Worm (Caenorhabditis elegans) whole organism, mixed stage, embryonic: Measurements from ENCODE around the gene F14H3.14.

ENCODE experiments used
- M03D4.4 ChIP-seq: sonication (generic microtip); optimal IDR thresholded peaks from 2 replicates; lab custom pipeline; 2017; ENCODE audit warnings: mild to moderate bottlenecking, missing genetic modification characterization, missing compliant biosample characterization
- bed-3 ChIP-seq: fragments of 200-800 bp; sonication (Bioruptor generic); optimal IDR thresholded peaks from 3 replicates; lab custom pipeline; 2018; ENCODE audit warnings: mild to moderate bottlenecking, missing genetic modification characterization, moderate library complexity, missing compliant biosample characterization
- blmp-1 ChIP-seq: fragments of 150-350 bp; optimal IDR thresholded peaks from 2 replicates; lab custom pipeline; 2014; ENCODE audit warnings: missing biosample characterization, missing genetic modification characterization
- ceh-39 ChIP-seq: fragments of 150-350 bp; optimal IDR thresholded peaks from 2 replicates; lab custom pipeline; 2014; ENCODE audit warnings: missing biosample characterization, missing genetic modification characterization
- ceh-43 ChIP-seq: fragments of 200-800 bp; sonication (Bioruptor generic); optimal IDR thresholded peaks from 2 replicates; lab custom pipeline; 2018; ENCODE audit warnings: mild to moderate bottlenecking, missing genetic modification characterization, moderate library complexity, missing compliant biosample characterization
- ceh-83 ChIP-seq: fragments of 200-800 bp; sonication (Bioruptor generic); optimal IDR thresholded peaks from 2 replicates; lab custom pipeline; 2018; ENCODE audit warnings: mild to moderate bottlenecking, missing genetic modification characterization, missing compliant biosample characterization
- ces-1 ChIP-seq: fragments of 150-350 bp; optimal IDR thresholded peaks from 2 replicates; lab custom pipeline; 2014; ENCODE audit warnings: missing biosample characterization, missing genetic modification reagents, missing genetic modification characterization
- cnd-1 ChIP-seq: fragments of 200-800 bp; sonication (Bioruptor generic); optimal IDR thresholded peaks from 2 replicates; lab custom pipeline; 2018; ENCODE audit warnings: mild to moderate bottlenecking, missing genetic modification characterization, missing compliant biosample characterization
- drap-1 ChIP-seq: fragments of 200-800 bp; sonication (Bioruptor generic); optimal IDR thresholded peaks from 3 replicates; lab custom pipeline; 2018; ENCODE audit warnings: mild to moderate bottlenecking, missing genetic modification characterization, missing compliant biosample characterization
- elt-1 ChIP-seq: sonication (generic microtip); optimal IDR thresholded peaks from 2 replicates; lab custom pipeline; 2017; ENCODE audit warnings: missing genetic modification characterization, mild to moderate bottlenecking, missing compliant biosample characterization, antibody characterized with exemption, moderate library complexity, borderline replicate concordance; ENCODE audit not compliant: insufficient read depth
- elt-3 ChIP-seq: fragments of 150-350 bp; optimal IDR thresholded peaks from 2 replicates; lab custom pipeline; 2014; ENCODE audit warnings: missing biosample characterization, missing genetic modification characterization
- flh-1 ChIP-seq: fragments of 200-800 bp; sonication (Bioruptor generic); optimal IDR thresholded peaks from 2 replicates; lab custom pipeline; 2018; ENCODE audit warnings: mild to moderate bottlenecking, missing genetic modification characterization, moderate library complexity, missing compliant biosample characterization
- ham-2 ChIP-seq: fragments of 200-800 bp; sonication (Bioruptor generic); optimal IDR thresholded peaks from 2 replicates; lab custom pipeline; 2018; ENCODE audit warnings: mild to moderate bottlenecking, missing genetic modification characterization, missing compliant biosample characterization
- hlh-1 ChIP-seq: fragments of 150-350 bp; optimal IDR thresholded peaks from 2 replicates; lab custom pipeline; 2014; ENCODE audit warnings: missing biosample characterization, missing genetic modification reagents, missing genetic modification characterization
- lin-13 ChIP-seq: fragments of 150-350 bp; optimal IDR thresholded peaks from 2 replicates; lab custom pipeline; 2014; ENCODE audit warnings: missing biosample characterization, missing genetic modification characterization
- lin-32 ChIP-seq: fragments of 200-800 bp; sonication (Bioruptor generic); optimal IDR thresholded peaks from 2 replicates; lab custom pipeline; 2018; ENCODE audit warnings: mild to moderate bottlenecking, missing genetic modification characterization, missing compliant biosample characterization
- lsy-2 ChIP-seq: fragments of 150-350 bp; optimal IDR thresholded peaks from 2 replicates; lab custom pipeline; 2014; ENCODE audit warnings: missing biosample characterization, missing genetic modification characterization
- mab-5 ChIP-seq: fragments of 150-350 bp; optimal IDR thresholded peaks from 2 replicates; lab custom pipeline; 2014; ENCODE audit warnings: missing biosample characterization, missing genetic modification characterization
- mep-1 ChIP-seq: fragments of 150-350 bp; optimal IDR thresholded peaks from 2 replicates; lab custom pipeline; 2017; ENCODE audit warnings: missing biosample characterization, missing genetic modification reagents, missing genetic modification characterization, inconsistent platforms
- mls-2 ChIP-seq: sonication (generic microtip); optimal IDR thresholded peaks from 2 replicates; lab custom pipeline; 2016; ENCODE audit warnings: mild to moderate bottlenecking, missing genetic modification characterization, moderate library complexity, missing compliant biosample characterization
- nhr-237 ChIP-seq: fragments of 150-350 bp; optimal IDR thresholded peaks from 2 replicates; lab custom pipeline; 2014; ENCODE audit warnings: missing biosample characterization, missing genetic modification characterization
- nhr-28 ChIP-seq: fragments of 150-350 bp; optimal IDR thresholded peaks from 2 replicates; lab custom pipeline; 2014; ENCODE audit warnings: missing biosample characterization, missing genetic modification characterization
- nhr-76 ChIP-seq: sonication (generic microtip); optimal IDR thresholded peaks from 2 replicates; lab custom pipeline; 2017; ENCODE audit warnings: missing biosample characterization, missing genetic modification characterization
- pha-4 ChIP-seq: fragments of 150-350 bp; optimal IDR thresholded peaks from 2 replicates; lab custom pipeline; 2018; ENCODE audit warnings: missing biosample characterization, missing genetic modification reagents, missing genetic modification characterization
- sem-2 ChIP-seq: fragments of 200-800 bp; sonication (Bioruptor generic); optimal IDR thresholded peaks from 2 replicates; lab custom pipeline; 2018; ENCODE audit warnings: mild to moderate bottlenecking, missing genetic modification characterization, missing compliant biosample characterization
- snpc-4 ChIP-seq: fragments of 150-350 bp; optimal IDR thresholded peaks from 2 replicates; lab custom pipeline; 2014; ENCODE audit warnings: missing biosample characterization, missing genetic modification characterization
- sptf-1 ChIP-seq: sonication (generic microtip); optimal IDR thresholded peaks from 2 replicates; lab custom pipeline; 2017; ENCODE audit warnings: mild to moderate bottlenecking, missing genetic modification characterization, moderate library complexity, missing compliant biosample characterization
- tbx-8 ChIP-seq: fragments of 200-800 bp; sonication (Bioruptor generic); optimal IDR thresholded peaks from 2 replicates; lab custom pipeline; 2018; ENCODE audit warnings: mild to moderate bottlenecking, missing genetic modification characterization, moderate library complexity, missing compliant biosample characterization
- unc-120 ChIP-seq: sonication (generic microtip); optimal IDR thresholded peaks from 2 replicates; lab custom pipeline; 2017; ENCODE audit warnings: missing genetic modification characterization, missing compliant biosample characterization; ENCODE audit not compliant: poor library complexity, severe bottlenecking
- unc-39 ChIP-seq: fragments of 150-350 bp; optimal IDR thresholded peaks from 2 replicates; lab custom pipeline; 2014; ENCODE audit warnings: missing biosample characterization, missing genetic modification characterization
- unc-62 ChIP-seq: fragments of 150-350 bp; optimal IDR thresholded peaks from 2 replicates; lab custom pipeline; 2014; ENCODE audit warnings: missing biosample characterization, missing genetic modification reagents, missing genetic modification characterization
- zip-8 ChIP-seq: fragments of 150-350 bp; optimal IDR thresholded peaks from 2 replicates; lab custom pipeline; 2014; ENCODE audit warnings: missing biosample characterization, missing genetic modification characterization
- ztf-11 ChIP-seq: fragments of 150-350 bp; optimal IDR thresholded peaks from 2 replicates; lab custom pipeline; 2014; ENCODE audit warnings: missing biosample characterization, missing genetic modification characterization

The F14H3.14 gene

ce11 chrV:16057010-16057463 is 5.7 kb downstream of the F14H3.14 start, which contains the start of gene F14H3.5:
Gene F14H3.5, minus strand, starts transcription at chrV:16057060.
- TF ChIP-seq elt-3 (tag; lab: Kevin White, UChicago) (no peak), tbx-8 (no peak), nhr-28 (tag; lab: Kevin White, UChicago) (no peak), ceh-39 (no peak), nhr-237 (tag; lab: Kevin White, UChicago) (no peak), mab-5 (tag; lab: Kevin White, UChicago) (no peak), ham-2 (GFP tag; lab: Kevin White, UChicago) (no peak), lin-13 (tag; lab: Kevin White, UChicago) (no peak), M03D4.4 (tag; lab: Kevin White, UChicago) (no peak), unc-39 (tag; lab: Kevin White, UChicago) (no peak), hlh-1 (tag; lab: Kevin White, UChicago) (no peak), zip-8 (tag; lab: Kevin White, UChicago) (no peak), unc-62 (GFP tag; lab: Kevin White, UChicago) (no peak), mep-1 (tag; lab: Kevin White, UChicago) (no peak), unc-120 (tag; lab: Kevin White, UChicago) (no peak), ztf-11 (no peak), mls-2 (no peak), lin-32 (GFP tag; lab: Kevin White, UChicago) (no peak), ces-1 (GFP tag; lab: Kevin White, UChicago) (no peak), snpc-4 (tag; lab: Kevin White, UChicago) (no peak)

- TF ChIP-seq elt-3 (tag; lab: Kevin White, UChicago) = no peak
- no peak for TF ChIP-seq drap-1 (GFP tag; lab: Kevin White, UChicago)
- no peak for TF ChIP-seq mab-5 (tag; lab: Kevin White, UChicago)
- TF ChIP-seq unc-120 (tag; lab: Kevin White, UChicago) = no peak
- no peak for TF ChIP-seq mls-2
- no peak for TF ChIP-seq ceh-83 (GFP tag; lab: Kevin White, UChicago)
- TF ChIP-seq ztf-11 = no peak
- TF ChIP-seq lin-13 (tag; lab: Kevin White, UChicago) = no peak
- TF ChIP-seq ham-2 (GFP tag; lab: Kevin White, UChicago) = no peak
- no peak for TF ChIP-seq M03D4.4 (tag; lab: Kevin White, UChicago)
- TF ChIP-seq sptf-1 (tag; lab: Kevin White, UChicago) = no peak
- TF ChIP-seq sem-2 (GFP tag; lab: Kevin White, UChicago) = no peak
- TF ChIP-seq nhr-76 = no peak
- no peak for TF ChIP-seq elt-1 (tag; lab: Kevin White, UChicago)
- TF ChIP-seq flh-1 (GFP tag; lab: Kevin White, UChicago) = no peak
- no peak for TF ChIP-seq bed-3 (GFP tag; lab: Kevin White, UChicago)
- TF ChIP-seq hlh-1 (tag; lab: Kevin White, UChicago) = no peak
- TF ChIP-seq cnd-1 (tag; lab: Kevin White, UChicago) = no peak
- TF ChIP-seq ceh-43 (GFP tag; lab: Kevin White, UChicago) = no peak
Observed at ce11 chrV:16055031-16055430, 7.7 kb downstream of the F14H3.14 start, which contains the start of gene F14H3.4. Gene F14H3.4, minus strand, starts transcription at chrV:16055072.

ce11 chrV:16053373-16053772 is 9.3 kb downstream of the F14H3.14 start, which contains the start of gene F14H3.3:
Gene F14H3.3, minus strand, starts transcription at chrV:16053473.
- TF ChIP-seq mab-5 (tag; lab: Kevin White, UChicago) (no peak), ces-1 (GFP tag; lab: Kevin White, UChicago) (no peak), pha-4 (tag; lab: Kevin White, UChicago) (no peak), zip-8 (tag; lab: Kevin White, UChicago) (no peak), snpc-4 (tag; lab: Kevin White, UChicago) (no peak), elt-3 (tag; lab: Kevin White, UChicago) (no peak), ham-2 (GFP tag; lab: Kevin White, UChicago) (no peak), hlh-1 (tag; lab: Kevin White, UChicago) (no peak), nhr-28 (tag; lab: Kevin White, UChicago) (no peak)

ce11 chrV:16049177-16049576 is 13.5 kb downstream of the F14H3.14 start, which contains the start of gene best-12:
Gene best-12, plus strand, starts transcription at chrV:16049477.
- TF ChIP-seq blmp-1 = no peak
- no peak for TF ChIP-seq lsy-2
- no peak for TF ChIP-seq M03D4.4 (tag; lab: Kevin White, UChicago)
- no peak for TF ChIP-seq flh-1 (GFP tag; lab: Kevin White, UChicago)
- TF ChIP-seq ces-1 (GFP tag; lab: Kevin White, UChicago) = no peak
- TF ChIP-seq bed-3 (GFP tag; lab: Kevin White, UChicago) = no peak
- no peak for TF ChIP-seq cnd-1 (tag; lab: Kevin White, UChicago)
- TF ChIP-seq pha-4 (tag; lab: Kevin White, UChicago) = no peak
- TF ChIP-seq sptf-1 (tag; lab: Kevin White, UChicago) = no peak
- no peak for TF ChIP-seq snpc-4 (tag; lab: Kevin White, UChicago)
- TF ChIP-seq zip-8 (tag; lab: Kevin White, UChicago) = no peak
- no peak for TF ChIP-seq unc-62 (GFP tag; lab: Kevin White, UChicago)
- no peak for TF ChIP-seq sem-2 (GFP tag; lab: Kevin White, UChicago)
- no peak for TF ChIP-seq unc-120 (tag; lab: Kevin White, UChicago)
- TF ChIP-seq tbx-8 = no peak
- no peak for TF ChIP-seq mab-5 (tag; lab: Kevin White, UChicago)
- no peak for TF ChIP-seq elt-3 (tag; lab: Kevin White, UChicago)
- TF ChIP-seq, all 35 proteins: peak for 0
